Worm (Caenorhabditis elegans): ENCODE results near the gene Y39G8B.9.

DNA sequence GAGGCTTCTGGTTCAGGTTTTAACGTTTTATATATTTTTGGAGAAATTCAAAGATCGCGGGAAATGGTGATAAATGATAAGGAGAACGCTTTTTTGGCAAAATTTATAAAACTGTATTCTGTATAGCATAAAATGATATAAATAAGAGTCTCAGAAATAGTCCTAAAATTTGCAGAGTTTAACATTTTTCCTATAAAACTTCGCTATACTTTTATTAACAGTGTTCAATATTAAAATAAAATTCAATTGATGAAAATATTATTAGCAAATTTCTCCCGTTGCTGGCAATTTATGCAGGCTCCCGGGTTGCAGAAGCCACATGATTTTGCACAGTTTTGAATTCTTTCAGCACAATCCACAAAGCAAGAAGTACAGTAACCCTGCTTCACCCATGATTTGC is 17.8 kb downstream of the Y39G8B.9 start, which contains the start of gene F01D5.2:
- TF ChIP-seq flt-1 (GFP tag; IDR thresholded peaks at IDR 0.05) (no peak), ztf-23 (GFP tag; IDR thresholded peaks at IDR 0.05) (no peak), ref-1 (GFP tag; conservative IDR thresholded peaks at IDR 0.05) (no peak), cog-1 (tag; optimal IDR thresholded peaks at IDR 0.05) (no peak), T22C8.4 (GFP tag; IDR thresholded peaks at IDR 0.05) (no peak)

Measured in whole organism, midembryonic.